Fruit fly (Drosophila melanogaster): ENCODE measurements around the gene CG3638.

Gene CG3638

dm6 chrX:1234817-1235617 is 1.5 kb downstream of the CG3638 start (continued):
- TF ChIP-seq CG5953 (GFP tag; IDR thresholded peaks at IDR 0.05) (no peak), CG1529 (GFP tag; optimal IDR thresholded peaks at IDR 0.05) (peak; percentile 87), esg (GFP tag; conservative IDR thresholded peaks at IDR 0.05) (peak; percentile 75), nerfin-2 (GFP tag; IDR thresholded peaks at IDR 0.05; ENCODE audit: partially characterized antibody) (no peak), MESR4 (GFP tag; optimal IDR thresholded peaks at IDR 0.05) (no peak), Dbx (GFP tag; IDR thresholded peaks at IDR 0.05) (peak; percentile 68; the same call in 1 of the 3 replicates), bab2 (GFP tag; optimal IDR thresholded peaks at IDR 0.05) (peak; percentile 74), crol (GFP tag; IDR thresholded peaks at IDR 0.05) (no peak), D19B (GFP tag; optimal IDR thresholded peaks at IDR 0.05) (peak; percentile 93), CG34422 (GFP tag; IDR thresholded peaks at IDR 0.05) (peak; percentile 83), sqz (GFP tag; optimal IDR thresholded peaks at IDR 0.05) (no peak), CG12236 (GFP tag; optimal IDR thresholded peaks at IDR 0.05) (no peak), kah (GFP tag; optimal IDR thresholded peaks at IDR 0.05) (no peak), maf-S (GFP tag; optimal IDR thresholded peaks at IDR 0.05) (peak; percentile 34), dati (GFP tag; IDR thresholded peaks at IDR 0.05) (peak; percentile 64), CG11398 (GFP tag; optimal IDR thresholded peaks at IDR 0.05) (peak; percentile 71), CG6854 (GFP tag; optimal IDR thresholded peaks at IDR 0.05) (peak; percentile 62), NFAT (GFP tag; IDR thresholded peaks at IDR 0.05) (peak; percentile 71), ase (GFP tag; IDR thresholded peaks at IDR 0.05) (peak; percentile 82), mirr (GFP tag; optimal IDR thresholded peaks at IDR 0.05) (peak; percentile 36), Dp (GFP tag; optimal IDR thresholded peaks at IDR 0.05) (no peak), kni (GFP tag; optimal IDR thresholded peaks at IDR 0.05) (peak; percentile 47), CG1832 (GFP tag; optimal IDR thresholded peaks at IDR 0.05) (no peak), Hr39 (optimal IDR thresholded peaks at IDR 0.05) (no peak), Lpt (GFP tag; optimal IDR thresholded peaks at IDR 0.05) (no peak), CG8290 (GFP tag; optimal IDR thresholded peaks at IDR 0.05) (peak; percentile 13), CG8290 (tag; optimal IDR thresholded peaks at IDR 0.05) (peak in 1 of 2 experiments; percentile 90), sug (tag; optimal IDR thresholded peaks at IDR 0.05) (peak; percentile 61), Ets65A (GFP tag) (peak; percentile 97), CG15011 (GFP tag; optimal IDR thresholded peaks at IDR 0.05) (peak; percentile 51), CG9932 (GFP tag; IDR thresholded peaks at IDR 0.05) (peak; percentile 62), gfzf (GFP tag; optimal IDR thresholded peaks at IDR 0.05) (no peak), br (optimal IDR thresholded peaks at IDR 0.05) (no peak), gsb (GFP tag; IDR thresholded peaks at IDR 0.05) (no peak), CG14965 (GFP tag; optimal IDR thresholded peaks at IDR 0.05; ENCODE audit: borderline replicate concordance) (peak; percentile 4), Nf-YA (GFP tag; IDR thresholded peaks at IDR 0.05) (peak; percentile 73), CG14710 (tag; optimal IDR thresholded peaks at IDR 0.05) (peak; percentile 81), dmrt11E (tag; optimal IDR thresholded peaks at IDR 0.05) (peak; percentile 88), ash1 (GFP tag; optimal IDR thresholded peaks at IDR 0.05) (no peak), Rfx (GFP tag; IDR thresholded peaks at IDR 0.05) (peak; percentile 84), CG13775 (GFP tag; optimal IDR thresholded peaks at IDR 0.05) (peak; percentile 78), CG13624 (GFP tag; optimal IDR thresholded peaks at IDR 0.05) (peak; percentile 74), GATAe (GFP tag; conservative IDR thresholded peaks at IDR 0.05) (no peak), Atf3 (GFP tag; optimal IDR thresholded peaks at IDR 0.05) (peak; percentile 97), CG17359 (tag; optimal IDR thresholded peaks at IDR 0.05) (peak; percentile 81), org-1 (GFP tag; optimal IDR thresholded peaks at IDR 0.05) (peak; percentile 81), lov (optimal IDR thresholded peaks at IDR 0.05) (no peak), lov (GFP tag; IDR thresholded peaks at IDR 0.05) (peak; percentile 85), so (GFP tag; IDR thresholded peaks at IDR 0.05) (peak; percentile 81; the same call in 2 of the 3 replicates), E2f2 (GFP tag; IDR thresholded peaks at IDR 0.05) (peak; percentile 50; the same call in 1 of the 2 replicates), CG30020 (tag; optimal IDR thresholded peaks at IDR 0.05) (peak; percentile 46), CG4854 (GFP tag; optimal IDR thresholded peaks at IDR 0.05) (peak; percentile 70)

All from whole organism, embryonic.